Fruit fly (Drosophila melanogaster): ENCODE measurements around the gene ND-42.

DNA sequence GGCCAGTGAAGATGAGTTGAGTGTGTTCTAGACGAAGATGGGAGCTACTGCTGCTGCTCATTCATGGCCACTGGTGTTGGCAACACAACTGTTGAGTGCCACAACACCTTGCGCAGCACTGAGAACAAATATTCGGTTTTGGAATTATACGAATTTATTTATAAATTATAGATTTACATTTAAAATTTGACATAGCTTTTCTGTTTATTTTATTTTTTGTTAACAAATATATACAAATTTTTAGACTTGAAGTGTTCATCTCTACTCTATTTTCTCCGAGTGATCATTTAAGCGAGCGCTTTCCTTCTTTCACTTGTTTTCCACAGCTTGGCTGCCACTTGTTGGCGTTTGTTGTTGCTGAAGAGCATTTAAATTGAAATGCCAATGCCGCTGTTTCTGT lies 40.0 kb upstream of the ND-42 start:
- TF ChIP-seq CTCF (optimal IDR thresholded peaks at IDR 0.05) (no peak), CG8478 (optimal IDR thresholded peaks at IDR 0.05) (no peak)
